Worm (Caenorhabditis elegans) whole organism, early embryonic: ENCODE measurements around the gene K09B3.1.

Experiments
- B0310.2 ChIP-seq: sonication (generic microtip); optimal IDR thresholded peaks from 2 replicates; lab custom pipeline; 2016; ENCODE audit warnings: mild to moderate bottlenecking, missing genetic modification characterization, missing compliant biosample characterization
- F13C5.2 ChIP-seq: sonication (generic microtip); optimal IDR thresholded peaks from 2 replicates; lab custom pipeline; 2017; ENCODE audit warnings: mild to moderate bottlenecking, missing genetic modification characterization, inconsistent platforms, missing compliant biosample characterization
- ama-1 ChIP-seq: fragments of 150-350 bp; optimal IDR thresholded peaks from 2 replicates; lab custom pipeline; 2014
- ceh-36 ChIP-seq: sonication (generic microtip); optimal IDR thresholded peaks from 2 replicates; lab custom pipeline; 2016; ENCODE audit warnings: missing genetic modification characterization, inconsistent platforms, missing compliant biosample characterization
- ets-7 ChIP-seq: sonication (generic microtip); optimal IDR thresholded peaks from 2 replicates; lab custom pipeline; 2016; ENCODE audit warnings: missing genotype, missing genetic modification characterization, missing compliant biosample characterization
- hmg-4 ChIP-seq: fragments of 200-800 bp; sonication (Bioruptor generic); optimal IDR thresholded peaks from 2 replicates; lab custom pipeline; 2018; ENCODE audit warnings: mild to moderate bottlenecking, missing genetic modification characterization, missing compliant biosample characterization
- sea-1 ChIP-seq: fragments of 200-800 bp; sonication (Bioruptor generic); conservative IDR thresholded peaks from 2 replicates; pipeline ENCODE4 v1.3.6; 2022; ENCODE audit warnings: missing genetic modification characterization, missing compliant biosample characterization

ce11 chrIV:3805219-3805618 is 10.7 kb downstream of the K09B3.1 start, which contains the start of gene fbxc-47:
- TF ChIP-seq ama-1 (lab: Kevin White, UChicago): no peak
- no peak for TF ChIP-seq ceh-36 (tag; lab: Kevin White, UChicago)
- TF ChIP-seq hmg-4: no peak
- no peak for TF ChIP-seq ets-7 (tag; lab: Kevin White, UChicago)
- TF ChIP-seq B0310.2 (tag; lab: Kevin White, UChicago): no peak
- no peak for TF ChIP-seq sea-1 (GFP tag; lab: Robert Waterston, UW)
- no peak for TF ChIP-seq F13C5.2
